Worm (Caenorhabditis elegans) whole organism, L3 larva: Measurements from ENCODE around the gene K07H8.11.

ENCODE experiments used
- ama-1 ChIP-seq: fragments of 150-350 bp; optimal IDR thresholded peaks from 2 replicates; lab custom pipeline; 2018
- ceh-16 ChIP-seq: sonication (generic microtip); optimal IDR thresholded peaks from 2 replicates; lab custom pipeline; 2017; ENCODE audit warnings: missing biosample characterization, missing genetic modification characterization
- egl-5 ChIP-seq: fragments of 150-350 bp; optimal IDR thresholded peaks from 2 replicates; lab custom pipeline; 2017; ENCODE audit warnings: missing biosample characterization, missing genetic modification reagents, missing genetic modification characterization, inconsistent platforms
- elt-1 ChIP-seq: fragments of 150-350 bp; optimal IDR thresholded peaks from 2 replicates; lab custom pipeline; 2014; ENCODE audit warnings: missing biosample characterization, missing genetic modification characterization
- elt-2 ChIP-seq: sonication (generic microtip); optimal IDR thresholded peaks from 2 replicates; lab custom pipeline; 2016; ENCODE audit warnings: missing genetic modification reagents, mild to moderate bottlenecking, missing genetic modification characterization, missing compliant biosample characterization
- fkh-10 ChIP-seq: sonication (generic microtip); optimal IDR thresholded peaks from 2 replicates; lab custom pipeline; 2017; ENCODE audit warnings: missing biosample characterization, missing genetic modification reagents, missing genetic modification characterization
- fos-1 ChIP-seq: fragments of 150-350 bp; optimal IDR thresholded peaks from 2 replicates; lab custom pipeline; 2014; ENCODE audit warnings: missing biosample characterization, missing genetic modification characterization
- lin-39 ChIP-seq: fragments of 150-350 bp; optimal IDR thresholded peaks from 2 replicates; lab custom pipeline; 2018; ENCODE audit warnings: missing biosample characterization, missing genetic modification reagents, missing genetic modification characterization
- mdl-1 ChIP-seq: fragments of 150-350 bp; optimal IDR thresholded peaks from 2 replicates; lab custom pipeline; 2014; ENCODE audit warnings: missing biosample characterization, missing genetic modification characterization
- nhr-11 ChIP-seq: fragments of 150-350 bp; optimal IDR thresholded peaks from 2 replicates; lab custom pipeline; 2014; ENCODE audit warnings: missing biosample characterization, missing genetic modification characterization
- ztf-11 ChIP-seq: fragments of 150-350 bp; optimal IDR thresholded peaks from 2 replicates; lab custom pipeline; 2014; ENCODE audit warnings: missing biosample characterization, missing genetic modification characterization

ce11 chrIV:8297192-8297591 lies 22.1 kb upstream of the K07H8.11 start, which contains the start of gene nprl-3:
- no peak for TF ChIP-seq mdl-1 (tag; lab: Kevin White, UChicago)
- no peak for TF ChIP-seq egl-5 (tag; lab: Kevin White, UChicago)
- TF ChIP-seq ztf-11 (tag; lab: Kevin White, UChicago): no peak
- no peak for TF ChIP-seq ama-1
- TF ChIP-seq fos-1 (tag; lab: Kevin White, UChicago): no peak
- no peak for TF ChIP-seq elt-2 (tag; lab: Kevin White, UChicago)
- no peak for TF ChIP-seq elt-1
- TF ChIP-seq fkh-10: no peak
- no peak for TF ChIP-seq nhr-11 (tag; lab: Kevin White, UChicago)
- no peak for TF ChIP-seq ceh-16 (tag; lab: Kevin White, UChicago)
- no peak for TF ChIP-seq lin-39 (tag; lab: Kevin White, UChicago)
